Worm (Caenorhabditis elegans) whole organism, L4/young adult: ENCODE results near the gene D1044.7.

ENCODE experiments used
- W03F9.2 ChIP-seq: fragments of 150-350 bp; optimal IDR thresholded peaks from 2 replicates; lab custom pipeline; 2014; ENCODE audit warnings: missing biosample characterization, missing genetic modification characterization
- dao-5 ChIP-seq: sonication (generic microtip); optimal IDR thresholded peaks from 2 replicates; lab custom pipeline; 2016; ENCODE audit warnings: missing genotype, missing genetic modification characterization, moderate library complexity, missing compliant biosample characterization
- him-1 ChIP-seq: sonication (generic microtip); optimal IDR thresholded peaks from 2 replicates; lab custom pipeline; 2016; ENCODE audit warnings: missing genotype, missing genetic modification reagents, missing genetic modification characterization, missing compliant biosample characterization

D1044.7 gene

ce11 chrIII:5508669-5509068 is at the start of gene D1044.7:
Gene D1044.7, minus strand, starts transcription at chrIII:5508769.
- TF ChIP-seq W03F9.2 (tag; lab: Kevin White, UChicago), result no peak
- TF ChIP-seq dao-5 (tag; lab: Kevin White, UChicago), result no peak
- TF ChIP-seq him-1, result no peak

- no peak for TF ChIP-seq him-1
- TF ChIP-seq W03F9.2 (tag; lab: Kevin White, UChicago), result no peak
- no peak for TF ChIP-seq dao-5 (tag; lab: Kevin White, UChicago)
Measured at ce11 chrIII:5557246-5557819, 48.8 kb upstream of the D1044.7 start, which contains the start of gene rpc-2. Gene rpc-2, plus strand, starts transcription at chrIII:5557365.

- TF ChIP-seq W03F9.2 (tag; lab: Kevin White, UChicago) (peak; percentile 95), him-1 (no peak), dao-5 (tag; lab: Kevin White, UChicago) (peak; percentile 11)
Measured at ce11 chrIII:5554884-5555500, 46.4 kb upstream of the D1044.7 start, which contains the start of the genes nmad-1 and hach-1. Gene nmad-1, minus strand, starts transcription at chrIII:5554934. Gene hach-1, plus strand, starts transcription at chrIII:5555450.

ce11 chrIII:5553098-5553497 is 44.5 kb upstream of the D1044.7 start:
- TF ChIP-seq dao-5 (tag; lab: Kevin White, UChicago), result no peak
- TF ChIP-seq him-1, result no peak
- no peak for TF ChIP-seq W03F9.2 (tag; lab: Kevin White, UChicago)

ce11 chrIII:5552072-5552667 is 43.6 kb upstream of the D1044.7 start, which contains the start of gene F09F7.6:
Gene F09F7.6, minus strand, starts transcription at chrIII:5552135.
- TF ChIP-seq him-1, result no peak
- TF ChIP-seq dao-5 (tag; lab: Kevin White, UChicago), result no peak
- peak; percentile 25 for TF ChIP-seq W03F9.2 (tag; lab: Kevin White, UChicago)

- TF ChIP-seq dao-5 (tag; lab: Kevin White, UChicago), result no peak
- no peak for TF ChIP-seq him-1
- no peak for TF ChIP-seq W03F9.2 (tag; lab: Kevin White, UChicago)
Measured at ce11 chrIII:5550844-5551243, 42.3 kb upstream of the D1044.7 start.

ce11 chrIII:5550193-5550592 is 41.6 kb upstream of the D1044.7 start:
- TF ChIP-seq dao-5 (tag; lab: Kevin White, UChicago) (no peak), W03F9.2 (tag; lab: Kevin White, UChicago) (no peak), him-1 (no peak)

ce11 chrIII:5546730-5547129 is 38.2 kb upstream of the D1044.7 start, which contains the start of gene F09F7.5:
Gene F09F7.5, plus strand, starts transcription at chrIII:5546987.
- no peak for TF ChIP-seq W03F9.2 (tag; lab: Kevin White, UChicago)
- TF ChIP-seq him-1, result no peak
- TF ChIP-seq dao-5 (tag; lab: Kevin White, UChicago), result no peak

ce11 chrIII:5546309-5546708 is 37.7 kb upstream of the D1044.7 start:
- TF ChIP-seq W03F9.2 (tag; lab: Kevin White, UChicago) (no peak), him-1 (no peak), dao-5 (tag; lab: Kevin White, UChicago) (no peak)

- no peak for TF ChIP-seq him-1
- TF ChIP-seq dao-5 (tag; lab: Kevin White, UChicago), result no peak
- TF ChIP-seq W03F9.2 (tag; lab: Kevin White, UChicago), result no peak
Measured at ce11 chrIII:5543727-5544345, 35.3 kb upstream of the D1044.7 start, which contains the start of gene D1044.1. Gene D1044.1, plus strand, starts transcription at chrIII:5544295.

ce11 chrIII:5543050-5543449 is 34.5 kb upstream of the D1044.7 start, which contains the start of gene D1044.6:
Gene D1044.6, minus strand, starts transcription at chrIII:5543177.
- no peak for TF ChIP-seq dao-5 (tag; lab: Kevin White, UChicago)
- TF ChIP-seq W03F9.2 (tag; lab: Kevin White, UChicago), result peak; percentile 19

- TF ChIP-seq dao-5 (tag; lab: Kevin White, UChicago), result no peak
- no peak for TF ChIP-seq him-1
- TF ChIP-seq W03F9.2 (tag; lab: Kevin White, UChicago), result no peak
Measured at ce11 chrIII:5541777-5542176, 33.2 kb upstream of the D1044.7 start.

- TF ChIP-seq W03F9.2 (tag; lab: Kevin White, UChicago) (no peak), him-1 (no peak), dao-5 (tag; lab: Kevin White, UChicago) (no peak)
Measured at ce11 chrIII:5525973-5526372, 17.4 kb upstream of the D1044.7 start, which contains the start of gene dex-1. Gene dex-1, plus strand, starts transcription at chrIII:5526104.
